2 fruit fly cellular contexts compared by ENCODE assay signal in the genomic region with DNA sequence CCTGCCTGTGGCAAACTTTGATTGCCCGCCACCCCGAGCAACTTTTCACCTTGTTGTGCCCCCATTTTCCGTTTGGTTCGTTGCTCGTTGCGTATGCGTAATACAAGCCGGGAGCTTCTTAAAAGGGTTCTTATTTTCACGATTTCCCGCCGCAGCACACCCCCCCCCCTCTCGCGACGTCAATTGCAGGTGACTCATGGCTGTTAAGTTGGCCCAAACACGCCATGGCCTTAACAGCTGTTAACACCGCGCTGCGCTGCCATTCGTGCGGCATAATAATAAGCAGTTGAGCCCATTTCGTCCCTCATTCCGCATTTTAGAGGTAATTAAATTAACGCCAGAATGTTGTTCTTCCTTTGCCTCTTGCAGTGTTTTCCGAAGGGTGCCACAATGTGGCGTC.
TF ChIP-seq lines count a peak whose summit lies in the region.

No protein-coding gene starts in this region.

- no peak for TF ChIP-seq CTCF in whole organism, embryonic (GFP tag; optimal IDR thresholded peaks at IDR 0.05; lab: Kevin White, UChicago)

TF ChIP-seq in whole organism, embryonic, 481 proteins besides CTCF, POLR2A, EP300 and RAD21:
- TF ChIP-seq Dad (GFP tag; optimal IDR thresholded peaks at IDR 0.05; lab: Kevin White, UChicago) (no peak), CG14965 (GFP tag; optimal IDR thresholded peaks at IDR 0.05; lab: Kevin White, UChicago; ENCODE audit: borderline replicate concordance) (no peak), CG10431 (GFP tag; optimal IDR thresholded peaks at IDR 0.05; lab: Kevin White, UChicago) (no peak), Meics (GFP tag; optimal IDR thresholded peaks at IDR 0.05; lab: Kevin White, UChicago) (no peak), mirr (GFP tag; optimal IDR thresholded peaks at IDR 0.05; lab: Kevin White, UChicago) (no peak), grau (tag; optimal IDR thresholded peaks at IDR 0.05; lab: Kevin White, UChicago) (no peak), dpn (GFP tag; optimal IDR thresholded peaks at IDR 0.05; lab: Kevin White, UChicago) (no peak), HLHmδ (GFP tag; optimal IDR thresholded peaks at IDR 0.05; lab: Kevin White, UChicago) (no peak), CrebB (tag; optimal IDR thresholded peaks at IDR 0.05; lab: Kevin White, UChicago) (no peak), sug (tag; optimal IDR thresholded peaks at IDR 0.05; lab: Kevin White, UChicago) (no peak), Bdp1 (GFP tag; optimal IDR thresholded peaks at IDR 0.05; lab: Kevin White, UChicago) (no peak), sna (GFP tag; IDR thresholded peaks at IDR 0.05; lab: Robert Waterston, UW; ENCODE audit: partially characterized antibody) (no peak), Atf3 (GFP tag; optimal IDR thresholded peaks at IDR 0.05; lab: Kevin White, UChicago) (no peak), bbx (GFP tag; IDR thresholded peaks at IDR 0.05; lab: Robert Waterston, UW; ENCODE audit: partially characterized antibody) (no peak), CG7839 (tag; optimal IDR thresholded peaks at IDR 0.05; lab: Kevin White, UChicago) (no peak), zfh1 (GFP tag; IDR thresholded peaks at IDR 0.05; lab: Robert Waterston, UW) (no peak), abd-A (tag; optimal IDR thresholded peaks at IDR 0.05; lab: Kevin White, UChicago) (peak; percentile 72), crol (GFP tag; IDR thresholded peaks at IDR 0.05; lab: Robert Waterston, UW) (peak; percentile 53; the same call in 1 of the 2 replicates)
TF ChIP-seq in whole organism, embryonic: peak in this region for 2.

TF ChIP-seq in whole organism, prepupa, 60 proteins besides CTCF, POLR2A, EP300 and RAD21:
- TF ChIP-seq svp (GFP tag; lab: Kevin White, UChicago) (peak; percentile 50), Eip75B (GFP tag; optimal IDR thresholded peaks at IDR 0.05; lab: Kevin White, UChicago) (no peak)
TF ChIP-seq in whole organism, prepupa: peak in this region for 1.
